Worm (Caenorhabditis elegans) whole organism, L1 larva: ENCODE measurements around the gene swt-5.
A peak's percentile ranks its signal among the peaks of the same experiment; 100 is the strongest.

Experiments
- C04F5.9 ChIP-seq: sonication (generic microtip); optimal IDR thresholded peaks from 2 replicates; lab custom pipeline; 2016; ENCODE audit warnings: missing genetic modification characterization, missing compliant biosample characterization
- C34B4.2 ChIP-seq: sonication (generic microtip); optimal IDR thresholded peaks from 2 replicates; lab custom pipeline; 2017; ENCODE audit warnings: mild to moderate bottlenecking, missing genetic modification characterization, missing compliant biosample characterization
- Y116A8C.19 ChIP-seq: sonication (generic microtip); optimal IDR thresholded peaks from 2 replicates; lab custom pipeline; 2016; ENCODE audit warnings: missing compliant biosample characterization, missing genetic modification characterization, borderline replicate concordance
- blmp-1 ChIP-seq: fragments of 150-350 bp; optimal IDR thresholded peaks from 2 replicates; lab custom pipeline; 2014; ENCODE audit warnings: missing biosample characterization, missing genetic modification characterization
- ceh-88 ChIP-seq: fragments of 200-800 bp; sonication (Bioruptor generic); IDR thresholded peaks from 2 replicates; pipeline ENCODE4 v1.3.6; 2022; ENCODE audit warnings: missing genetic modification characterization, missing compliant biosample characterization
- ces-1 ChIP-seq: fragments of 150-350 bp; optimal IDR thresholded peaks from 2 replicates; lab custom pipeline; 2014; ENCODE audit warnings: missing biosample characterization, missing genetic modification reagents, missing genetic modification characterization
- dsc-1 ChIP-seq: sonication (generic microtip); optimal IDR thresholded peaks from 2 replicates; lab custom pipeline; 2016; ENCODE audit warnings: mild to moderate bottlenecking, missing genetic modification characterization, missing compliant biosample characterization
- efl-3 ChIP-seq: fragments of 200-800 bp; sonication (Bioruptor generic); optimal IDR thresholded peaks from 2 replicates; lab custom pipeline; 2018; ENCODE audit warnings: mild to moderate bottlenecking, missing genetic modification characterization, missing compliant biosample characterization
- egl-13 ChIP-seq: sonication (generic microtip); optimal IDR thresholded peaks from 2 replicates; lab custom pipeline; 2016; ENCODE audit warnings: missing genotype, missing genetic modification reagents, missing genetic modification characterization, missing compliant biosample characterization
- elt-3 ChIP-seq, 6 experiments: fragments of 150-350 bp in 1 of 6; sonication (generic microtip); optimal IDR thresholded peaks; 2 replicates each; lab custom pipeline; 2017 to 2018; ENCODE audit warnings: missing biosample characterization in 6 of 6, missing genetic modification characterization in 6 of 6, inconsistent platforms in 1 of 6
- fkh-4 ChIP-seq: sonication (generic microtip); optimal IDR thresholded peaks from 2 replicates; lab custom pipeline; 2016; ENCODE audit warnings: missing compliant biosample characterization, missing genetic modification characterization, borderline replicate concordance
- fkh-8 ChIP-seq: sonication (generic microtip); optimal IDR thresholded peaks from 2 replicates; lab custom pipeline; 2016; ENCODE audit warnings: mild to moderate bottlenecking, missing genetic modification characterization, missing compliant biosample characterization
- grh-1 ChIP-seq: fragments of 200-800 bp; sonication (Bioruptor generic); IDR thresholded peaks from 2 replicates; pipeline ENCODE4 v1.3.6; 2022; ENCODE audit warnings: missing genetic modification reagents, missing genetic modification characterization, missing compliant biosample characterization
- hpl-2 ChIP-seq: fragments of 150-350 bp; optimal IDR thresholded peaks from 2 replicates; lab custom pipeline; 2014; ENCODE audit warnings: missing biosample characterization, missing genetic modification reagents, missing genetic modification characterization
- isw-1 ChIP-seq: fragments of 200-800 bp; sonication (Bioruptor generic); IDR thresholded peaks from 2 replicates; pipeline ENCODE4 v1.3.6; 2022; ENCODE audit warnings: missing genetic modification characterization, missing compliant biosample characterization
- jun-1 ChIP-seq: fragments of 150-350 bp; optimal IDR thresholded peaks from 2 replicates; lab custom pipeline; 2014; ENCODE audit warnings: missing biosample characterization, missing genetic modification reagents, missing genetic modification characterization
- lin-13 ChIP-seq: fragments of 150-350 bp; optimal IDR thresholded peaks from 2 replicates; lab custom pipeline; 2014; ENCODE audit warnings: missing biosample characterization, missing genetic modification reagents, missing genetic modification characterization
- lsy-2 ChIP-seq, 2 experiments: fragments of 150-350 bp; optimal IDR thresholded peaks; 2 replicates each; lab custom pipeline; 2014; ENCODE audit warnings: missing biosample characterization in 2 of 2, missing genetic modification characterization in 2 of 2
- nhr-12 ChIP-seq: sonication (generic microtip); optimal IDR thresholded peaks from 2 replicates; lab custom pipeline; 2017; ENCODE audit warnings: missing biosample characterization, missing genetic modification characterization
- nhr-237 ChIP-seq: fragments of 150-350 bp; optimal IDR thresholded peaks from 2 replicates; lab custom pipeline; 2014; ENCODE audit warnings: missing biosample characterization, missing genetic modification characterization
- nhr-28 ChIP-seq: fragments of 150-350 bp; optimal IDR thresholded peaks from 2 replicates; lab custom pipeline; 2014; ENCODE audit warnings: missing biosample characterization, missing genetic modification characterization
- nhr-47 ChIP-seq: sonication (generic microtip); optimal IDR thresholded peaks from 2 replicates; lab custom pipeline; 2016; ENCODE audit warnings: mild to moderate bottlenecking, missing genetic modification characterization, moderate library complexity, missing compliant biosample characterization
- nhr-71 ChIP-seq: sonication (generic microtip); optimal IDR thresholded peaks from 2 replicates; lab custom pipeline; 2016; ENCODE audit warnings: mild to moderate bottlenecking, missing genetic modification characterization, moderate library complexity, missing compliant biosample characterization
- nhr-76 ChIP-seq: sonication (generic microtip); optimal IDR thresholded peaks from 2 replicates; lab custom pipeline; 2017; ENCODE audit warnings: missing biosample characterization, missing genetic modification characterization
- nhr-77 ChIP-seq: fragments of 150-350 bp; optimal IDR thresholded peaks from 2 replicates; lab custom pipeline; 2014; ENCODE audit warnings: missing biosample characterization, missing genetic modification characterization
- nhr-84 ChIP-seq: sonication (generic microtip); optimal IDR thresholded peaks from 2 replicates; lab custom pipeline; 2017; ENCODE audit warnings: missing biosample characterization, missing genetic modification characterization
- nhr-90 ChIP-seq: sonication (generic microtip); optimal IDR thresholded peaks from 2 replicates; lab custom pipeline; 2016; ENCODE audit warnings: mild to moderate bottlenecking, missing genetic modification characterization, missing compliant biosample characterization; ENCODE audit not compliant: poor library complexity
- pax-3 ChIP-seq: fragments of 200-800 bp; sonication (Bioruptor generic); optimal IDR thresholded peaks from 2 replicates; lab custom pipeline; 2018; ENCODE audit warnings: mild to moderate bottlenecking, missing genetic modification characterization, moderate library complexity, missing compliant biosample characterization
- pqm-1 ChIP-seq: sonication (generic microtip); optimal IDR thresholded peaks from 3 replicates; lab custom pipeline; 2017; ENCODE audit warnings: missing biosample characterization, missing genetic modification characterization
- sox-4 ChIP-seq: sonication (generic microtip); optimal IDR thresholded peaks from 2 replicates; lab custom pipeline; 2016; ENCODE audit warnings: missing genetic modification characterization, missing compliant biosample characterization
- sptf-1 ChIP-seq: fragments of 150-350 bp; optimal IDR thresholded peaks from 2 replicates; lab custom pipeline; 2014; ENCODE audit warnings: missing biosample characterization, missing genetic modification characterization
- swsn-7 ChIP-seq: sonication (generic microtip); optimal IDR thresholded peaks from 2 replicates; lab custom pipeline; 2016; ENCODE audit warnings: missing genetic modification characterization, missing compliant biosample characterization
- tlp-1 ChIP-seq: fragments of 150-350 bp; optimal IDR thresholded peaks from 2 replicates; lab custom pipeline; 2014; ENCODE audit warnings: missing biosample characterization, missing genetic modification characterization
- unc-30 ChIP-seq: sonication (generic microtip); optimal IDR thresholded peaks from 2 replicates; lab custom pipeline; 2017; ENCODE audit warnings: missing biosample characterization, missing genetic modification characterization
- unc-98 ChIP-seq: fragments of 200-800 bp; sonication (Bioruptor generic); IDR thresholded peaks from 2 replicates; pipeline ENCODE4 v1.3.6; 2022; ENCODE audit warnings: missing genetic modification characterization, missing compliant biosample characterization
- xbp-1 ChIP-seq: sonication (generic microtip); optimal IDR thresholded peaks from 2 replicates; lab custom pipeline; 2016; ENCODE audit warnings: missing genetic modification characterization, missing compliant biosample characterization
- ztf-11 ChIP-seq, 2 experiments: sonication (generic microtip); optimal IDR thresholded peaks; 2 replicates each; lab custom pipeline; 2016 to 2017; ENCODE audit warnings: missing genetic modification characterization in 2 of 2, missing biosample characterization in 1 of 2, missing compliant biosample characterization in 1 of 2

The swt-5 gene

ce11 chrV:9465529-9465928 lies 35.7 kb upstream of the swt-5 start:
- TF ChIP-seq nhr-71 (tag; lab: Kevin White, UChicago), result peak; percentile 35
- TF ChIP-seq dsc-1 (tag; lab: Kevin White, UChicago), result peak; percentile 98
- no peak for TF ChIP-seq hpl-2
- peak; percentile 45 for TF ChIP-seq sox-4 (tag; lab: Kevin White, UChicago)
- peak; percentile 80 for TF ChIP-seq pax-3 (tag; lab: Kevin White, UChicago)
- TF ChIP-seq fkh-4 (tag; lab: Kevin White, UChicago), result peak; percentile 52
- TF ChIP-seq nhr-47 (tag; lab: Kevin White, UChicago), result peak; percentile 22
- TF ChIP-seq egl-13 (tag; lab: Kevin White, UChicago), result peak; percentile 47
- TF ChIP-seq fkh-8, result peak; percentile 16
- TF ChIP-seq nhr-76 (tag; lab: Kevin White, UChicago), result no peak

ce11 chrV:9471675-9472074 lies 29.5 kb upstream of the swt-5 start, which contains the start of gene flp-6:
Gene flp-6, plus strand, starts transcription at chrV:9471975.
- TF ChIP-seq C34B4.2 (no peak), nhr-12 (tag; lab: Kevin White, UChicago) (no peak), ceh-88 (no peak), lin-13 (GFP tag; lab: Kevin White, UChicago) (no peak), swsn-7 (tag; lab: Kevin White, UChicago) (no peak), ztf-11 (tag; optimal IDR thresholded peaks at IDR 0.05; lab: Kevin White, UChicago) (no peak), tlp-1 (tag; lab: Kevin White, UChicago) (no peak), egl-13 (tag; lab: Kevin White, UChicago) (no peak), nhr-28 (tag; lab: Kevin White, UChicago) (no peak), lsy-2 (tag; optimal IDR thresholded peaks at IDR 0.05; lab: Kevin White, UChicago) (no peak)
- TF ChIP-seq, all 84 proteins: peak for 0

- TF ChIP-seq sox-4 (tag; lab: Kevin White, UChicago) (peak; percentile 19), pax-3 (tag; lab: Kevin White, UChicago) (peak; percentile 55), C04F5.9 (tag; lab: Kevin White, UChicago) (no peak), fkh-8 (peak; percentile 24), dsc-1 (tag; lab: Kevin White, UChicago) (peak; percentile 66), pqm-1 (no peak), ces-1 (GFP tag; lab: Kevin White, UChicago) (no peak), nhr-47 (tag; lab: Kevin White, UChicago) (peak; percentile 60), blmp-1 (tag; lab: Kevin White, UChicago) (peak; percentile 18), elt-3 (tag; optimal IDR thresholded peaks at IDR 0.05; lab: Kevin White, UChicago) (no peak), xbp-1 (tag; lab: Kevin White, UChicago) (no peak)
Measured at ce11 chrV:9473924-9474323, 27.3 kb upstream of the swt-5 start.

- TF ChIP-seq nhr-237 (tag; lab: Kevin White, UChicago) (no peak), dsc-1 (tag; lab: Kevin White, UChicago) (no peak), nhr-77 (tag; lab: Kevin White, UChicago) (no peak), sptf-1 (tag; lab: Kevin White, UChicago) (no peak), nhr-71 (tag; lab: Kevin White, UChicago) (no peak), unc-98 (GFP tag; lab: Robert Waterston, UW) (no peak)
Measured at ce11 chrV:9477863-9478262, 23.3 kb upstream of the swt-5 start, which contains the start of gene nas-3. Gene nas-3, plus strand, starts transcription at chrV:9478163.

ce11 chrV:9480566-9480965 lies 20.6 kb upstream of the swt-5 start, which contains the start of gene K06A4.6:
Gene K06A4.6, minus strand, starts transcription at chrV:9480666.
- TF ChIP-seq isw-1 (GFP tag; lab: Robert Waterston, UW), result no peak
- TF ChIP-seq Y116A8C.19, result no peak
- TF ChIP-seq nhr-77 (tag; lab: Kevin White, UChicago), result no peak
- no peak for TF ChIP-seq grh-1 (GFP tag; lab: Robert Waterston, UW)
- no peak for TF ChIP-seq ces-1 (GFP tag; lab: Kevin White, UChicago)
- no peak for TF ChIP-seq nhr-28 (tag; lab: Kevin White, UChicago)
- no peak for TF ChIP-seq jun-1 (tag; lab: Kevin White, UChicago)
- no peak for TF ChIP-seq unc-30 (tag; lab: Kevin White, UChicago)
- no peak for TF ChIP-seq efl-3 (GFP tag; lab: Kevin White, UChicago)
- no peak for TF ChIP-seq nhr-84 (tag; lab: Kevin White, UChicago)
- TF ChIP-seq nhr-90 (tag; lab: Kevin White, UChicago), result no peak
- no peak for TF ChIP-seq elt-3 (tag; optimal IDR thresholded peaks at IDR 0.05; lab: Kevin White, UChicago)
